Worm (Caenorhabditis elegans): Measurements from ENCODE around the gene ZC204.12.

Gene ZC204.12

DNA sequence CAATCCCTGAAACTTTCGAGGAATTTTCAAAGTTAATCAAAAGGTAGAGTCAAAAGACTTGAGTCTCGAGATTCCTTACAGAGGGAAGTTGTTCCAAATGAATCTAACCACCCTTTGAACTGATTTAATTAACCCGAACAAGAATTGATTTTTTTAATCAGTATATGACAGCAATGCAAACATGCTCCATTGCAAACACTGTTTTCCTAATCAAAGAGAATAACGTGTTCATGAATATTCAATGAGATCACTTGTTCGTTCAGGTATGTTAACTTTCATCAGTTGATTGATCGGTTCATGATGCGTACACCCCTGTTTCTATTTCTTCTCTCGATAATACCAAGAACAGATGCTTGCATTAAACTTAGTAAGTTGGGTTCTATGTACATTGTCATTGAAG lies 31.4 kb downstream of the ZC204.12 start, which contains the start of gene C08E3.14:
TSS of gene C08E3.14 (plus strand) at position 301 of the 400 bp plus-strand sequence.
- no peak for TF ChIP-seq ces-1 (GFP tag; optimal IDR thresholded peaks at IDR 0.05)
- TF ChIP-seq mls-2 (tag; optimal IDR thresholded peaks at IDR 0.05), result no peak
- no peak for TF ChIP-seq ham-2 (GFP tag; optimal IDR thresholded peaks at IDR 0.05)
- TF ChIP-seq pha-4 (tag; optimal IDR thresholded peaks at IDR 0.05), result no peak
- no peak for TF ChIP-seq ceh-39 (tag; optimal IDR thresholded peaks at IDR 0.05)
- TF ChIP-seq snpc-4 (tag; optimal IDR thresholded peaks at IDR 0.05), result no peak
- TF ChIP-seq unc-39 (tag; optimal IDR thresholded peaks at IDR 0.05), result no peak
- no peak for TF ChIP-seq hlh-1 (tag; optimal IDR thresholded peaks at IDR 0.05)
- no peak for TF ChIP-seq lsy-2 (tag; optimal IDR thresholded peaks at IDR 0.05)
- TF ChIP-seq cnd-1 (tag; optimal IDR thresholded peaks at IDR 0.05), result no peak
- no peak for TF ChIP-seq ceh-83 (GFP tag; optimal IDR thresholded peaks at IDR 0.05)
- no peak for TF ChIP-seq lin-13 (tag; optimal IDR thresholded peaks at IDR 0.05)
- no peak for TF ChIP-seq blmp-1 (tag; optimal IDR thresholded peaks at IDR 0.05)
- TF ChIP-seq flh-1 (GFP tag; optimal IDR thresholded peaks at IDR 0.05), result no peak
- no peak for TF ChIP-seq nhr-12 (tag; optimal IDR thresholded peaks at IDR 0.05)
- no peak for TF ChIP-seq nhr-76 (tag; optimal IDR thresholded peaks at IDR 0.05)
- no peak for TF ChIP-seq nhr-28 (tag; optimal IDR thresholded peaks at IDR 0.05)
- TF ChIP-seq mep-1 (tag; optimal IDR thresholded peaks at IDR 0.05), result no peak
- no peak for TF ChIP-seq mab-5 (tag; optimal IDR thresholded peaks at IDR 0.05)

DNA sequence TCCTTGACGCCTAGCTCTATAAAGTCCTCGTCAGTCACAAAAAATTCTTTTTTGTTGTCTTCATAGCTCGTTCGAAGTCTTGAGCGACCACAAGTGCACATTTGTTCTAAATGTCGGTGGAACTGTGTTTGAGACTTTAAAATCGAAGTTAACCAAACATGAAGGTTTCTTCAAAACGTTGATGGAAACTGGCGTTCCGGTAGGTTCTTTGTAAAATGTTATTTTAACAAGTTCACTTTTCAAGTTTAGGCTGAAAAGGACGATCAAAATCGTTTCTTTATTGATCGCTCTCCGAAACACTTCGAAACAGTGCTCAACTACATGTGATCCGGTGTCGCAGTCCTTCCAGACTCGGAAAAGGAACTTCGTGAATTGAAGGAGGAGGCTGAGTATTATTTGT lies 32.5 kb downstream of the ZC204.12 start, which contains the start of gene fbxa-160:
TSS of gene fbxa-160 (minus strand) at position 101 of the 400 bp plus-strand sequence.
- TF ChIP-seq nhr-12 (tag; optimal IDR thresholded peaks at IDR 0.05) (no peak), pha-4 (tag; optimal IDR thresholded peaks at IDR 0.05) (no peak), mab-5 (tag; optimal IDR thresholded peaks at IDR 0.05) (no peak), ceh-43 (GFP tag; optimal IDR thresholded peaks at IDR 0.05) (no peak), sem-2 (GFP tag; optimal IDR thresholded peaks at IDR 0.05) (no peak), ces-1 (GFP tag; optimal IDR thresholded peaks at IDR 0.05) (no peak), nhr-2 (tag; optimal IDR thresholded peaks at IDR 0.05) (no peak)

DNA sequence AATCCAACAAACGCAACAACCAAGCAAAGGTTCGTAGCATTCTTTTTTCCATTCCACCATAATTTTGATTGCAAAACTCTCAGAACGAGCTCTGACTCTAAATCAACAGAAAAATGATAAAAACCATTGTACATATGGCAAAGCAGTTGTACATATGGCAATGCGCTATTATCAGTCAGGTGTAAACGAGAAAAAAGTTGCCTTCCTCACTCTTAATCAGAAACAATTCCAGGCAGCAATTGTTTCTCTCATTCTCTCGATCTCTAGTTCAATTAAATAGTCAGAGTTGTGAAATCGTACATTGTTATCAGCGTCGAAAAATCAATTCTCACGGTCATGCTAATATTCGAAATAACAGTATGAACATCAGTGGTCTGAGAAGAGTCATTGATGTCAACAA lies 35.3 kb downstream of the ZC204.12 start:
- TF ChIP-seq mls-2 (tag; optimal IDR thresholded peaks at IDR 0.05) (no peak), tbx-8 (GFP tag; optimal IDR thresholded peaks at IDR 0.05) (no peak), cnd-1 (tag; optimal IDR thresholded peaks at IDR 0.05) (no peak), ceh-39 (tag; optimal IDR thresholded peaks at IDR 0.05) (no peak), nhr-2 (tag; optimal IDR thresholded peaks at IDR 0.05) (no peak), bed-3 (GFP tag; optimal IDR thresholded peaks at IDR 0.05) (no peak), ces-1 (GFP tag; optimal IDR thresholded peaks at IDR 0.05) (no peak), sptf-1 (tag; optimal IDR thresholded peaks at IDR 0.05) (no peak), ceh-43 (GFP tag; optimal IDR thresholded peaks at IDR 0.05) (no peak)

DNA sequence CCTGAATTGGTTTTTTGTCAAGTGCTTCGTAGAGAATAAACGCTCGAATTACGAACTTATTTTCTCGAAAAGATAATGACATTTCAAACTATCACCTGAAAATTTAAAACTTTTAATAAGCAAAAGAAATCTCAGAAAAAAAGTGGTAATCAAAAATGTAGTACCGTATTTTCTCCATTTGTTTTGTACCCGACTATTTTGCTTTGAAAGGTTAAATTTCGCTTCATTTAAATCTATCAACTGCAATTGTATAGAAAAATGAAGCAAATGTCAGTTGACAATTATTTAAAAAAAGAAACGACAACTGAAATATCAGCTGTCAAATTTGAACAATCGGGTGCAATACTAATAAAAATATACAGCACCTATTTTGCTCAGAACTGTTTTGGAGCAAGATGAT lies 35.9 kb downstream of the ZC204.12 start, which contains the start of gene fbxa-158:
TSS of gene fbxa-158 (minus strand) at position 101 of the 400 bp plus-strand sequence.
- TF ChIP-seq ceh-39 (tag; optimal IDR thresholded peaks at IDR 0.05) (no peak), sptf-1 (tag; optimal IDR thresholded peaks at IDR 0.05) (no peak), drap-1 (GFP tag; optimal IDR thresholded peaks at IDR 0.05) (no peak), ceh-83 (GFP tag; optimal IDR thresholded peaks at IDR 0.05) (no peak), lin-32 (GFP tag; optimal IDR thresholded peaks at IDR 0.05) (no peak), lin-13 (tag; optimal IDR thresholded peaks at IDR 0.05) (no peak), ces-1 (GFP tag; optimal IDR thresholded peaks at IDR 0.05) (no peak)

DNA sequence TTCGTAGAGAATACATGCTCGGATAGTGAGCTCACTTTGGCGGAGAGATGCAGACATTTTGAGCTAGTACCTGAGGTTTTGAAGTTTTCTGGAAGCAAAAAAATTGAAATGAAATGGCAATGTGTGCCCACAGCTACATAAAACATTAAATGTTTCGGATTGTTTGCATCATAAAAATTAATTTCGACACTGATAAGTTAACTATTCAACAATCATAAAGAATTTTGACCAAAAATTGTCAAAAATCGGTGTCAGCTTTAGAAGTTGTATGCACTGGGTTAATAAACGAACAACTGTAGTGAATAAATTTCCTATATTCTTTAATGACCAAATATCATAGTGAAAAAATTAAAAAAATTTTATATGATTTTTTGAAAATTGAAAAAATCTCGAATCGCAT lies 38.2 kb downstream of the ZC204.12 start, which contains the start of gene fbxa-166:
TSS of gene fbxa-166 (minus strand) at position 101 of the 400 bp plus-strand sequence.
- TF ChIP-seq nhr-237 (tag; optimal IDR thresholded peaks at IDR 0.05), result no peak
- no peak for TF ChIP-seq ceh-83 (GFP tag; optimal IDR thresholded peaks at IDR 0.05)

DNA sequence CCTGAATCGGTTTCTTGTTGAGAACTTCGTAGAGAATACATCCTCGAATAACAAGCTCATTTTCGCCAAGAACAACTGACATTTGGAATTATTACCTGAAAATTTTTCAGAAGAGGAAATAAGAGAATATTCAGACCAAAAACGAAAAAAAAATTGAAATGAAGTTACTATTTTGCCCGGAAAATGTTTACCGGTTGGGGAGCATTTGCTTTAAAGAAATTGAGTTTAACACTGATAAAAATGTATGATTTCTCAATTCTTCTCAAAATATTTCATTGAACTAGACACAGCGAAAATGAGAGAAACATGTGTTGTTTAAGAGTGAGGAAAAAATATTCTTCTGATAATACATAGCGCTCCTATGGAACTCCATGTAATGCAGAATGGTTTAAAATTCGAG lies 40.7 kb downstream of the ZC204.12 start, which contains the start of gene fbxa-165:
TSS of gene fbxa-165 (minus strand) at position 101 of the 400 bp plus-strand sequence.
- TF ChIP-seq ham-2 (GFP tag; optimal IDR thresholded peaks at IDR 0.05), result no peak
- TF ChIP-seq hlh-1 (tag; optimal IDR thresholded peaks at IDR 0.05), result no peak
- TF ChIP-seq mls-2 (tag; optimal IDR thresholded peaks at IDR 0.05), result no peak
- no peak for TF ChIP-seq sptf-1 (tag; optimal IDR thresholded peaks at IDR 0.05)
- TF ChIP-seq ceh-39 (tag; optimal IDR thresholded peaks at IDR 0.05), result no peak
- TF ChIP-seq nhr-76 (tag; optimal IDR thresholded peaks at IDR 0.05), result no peak
